Fruit fly (Drosophila melanogaster): ENCODE data around the gene mys.

Gene mys

DNA sequence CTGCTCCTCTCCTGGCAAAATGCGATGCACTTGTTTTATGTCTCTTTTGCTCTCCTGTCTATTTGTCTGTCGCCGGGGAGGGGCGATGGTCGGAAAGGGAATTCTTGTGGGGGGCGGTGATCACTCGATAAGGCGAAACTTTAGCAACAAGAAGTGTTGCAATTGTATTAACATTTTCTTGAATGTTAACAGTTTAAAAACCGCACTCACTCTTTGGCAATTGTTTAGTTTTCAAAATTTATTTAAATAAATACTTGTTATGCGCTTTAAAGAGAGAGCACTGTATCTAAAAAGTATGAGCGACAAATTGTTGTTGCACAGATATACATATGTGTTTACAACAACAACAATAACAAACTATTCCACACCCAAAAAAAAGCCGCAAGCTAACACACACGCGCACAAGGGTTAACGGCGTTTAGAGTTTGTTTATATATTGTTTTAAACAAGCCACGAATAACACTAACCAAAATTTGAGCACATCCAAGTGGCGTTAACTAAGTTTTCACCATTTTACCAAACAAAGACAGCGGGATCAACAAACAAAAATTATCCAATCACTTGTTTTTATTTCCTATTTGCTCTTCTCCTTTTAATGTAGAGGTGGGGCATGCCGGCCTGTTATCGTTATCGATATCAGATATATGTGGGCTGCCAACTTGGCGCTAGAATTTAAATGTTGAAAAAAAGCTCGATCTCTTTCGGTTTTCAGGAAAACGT is 40.2 kb downstream of the mys start, which contains the start of gene CG2258 (continued):
- TF ChIP-seq CG17802 (tag; optimal IDR thresholded peaks at IDR 0.05), result peak; percentile 67
- TF ChIP-seq CG6854 (GFP tag; optimal IDR thresholded peaks at IDR 0.05), result peak; percentile 64
- TF ChIP-seq CG6689 (GFP tag; IDR thresholded peaks at IDR 0.05), result peak; percentile 82
- peak; percentile 81 for TF ChIP-seq CG3281 (GFP tag; optimal IDR thresholded peaks at IDR 0.05)
- peak; percentile 75 for TF ChIP-seq NFAT (GFP tag; IDR thresholded peaks at IDR 0.05)
- TF ChIP-seq CG12155 (GFP tag; optimal IDR thresholded peaks at IDR 0.05), result peak; percentile 78
- no peak for TF ChIP-seq shn (GFP tag; optimal IDR thresholded peaks at IDR 0.05)
- peak; percentile 15 for TF ChIP-seq slp2 (GFP tag; optimal IDR thresholded peaks at IDR 0.05)
- TF ChIP-seq E2f1 (GFP tag; IDR thresholded peaks at IDR 0.05), result peak; percentile 84
- TF ChIP-seq sna (GFP tag; IDR thresholded peaks at IDR 0.05; ENCODE audit: partially characterized antibody), result no peak
- TF ChIP-seq ato (GFP tag; IDR thresholded peaks at IDR 0.05; ENCODE audit: partially characterized antibody), result no peak
- TF ChIP-seq cad (GFP tag; optimal IDR thresholded peaks at IDR 0.05), result no peak
- no peak for TF ChIP-seq luna (GFP tag; optimal IDR thresholded peaks at IDR 0.05)
- TF ChIP-seq HLH3B (GFP tag; IDR thresholded peaks at IDR 0.05), result peak; percentile 92
- no peak for TF ChIP-seq knrl (GFP tag; IDR thresholded peaks at IDR 0.05; ENCODE audit: partially characterized antibody)
- peak; percentile 20 for TF ChIP-seq Ssrp (tag; optimal IDR thresholded peaks at IDR 0.05)
- TF ChIP-seq CG10959 (GFP tag; IDR thresholded peaks at IDR 0.05), result peak; percentile 58
- TF ChIP-seq sr (GFP tag; IDR thresholded peaks at IDR 0.05), result peak; percentile 70; the same call in 1 of the 3 replicates
- peak; percentile 96 for TF ChIP-seq grau (tag; optimal IDR thresholded peaks at IDR 0.05)
- peak; percentile 58 for TF ChIP-seq CG18764 (GFP tag; optimal IDR thresholded peaks at IDR 0.05)
- peak; percentile 74 for TF ChIP-seq cwo (GFP tag; optimal IDR thresholded peaks at IDR 0.05)
- peak; percentile 92 for TF ChIP-seq Ada2b (GFP tag; IDR thresholded peaks at IDR 0.05)
- no peak for TF ChIP-seq CG14860 (GFP tag; IDR thresholded peaks at IDR 0.05; ENCODE audit: partially characterized antibody)
- TF ChIP-seq ash1 (GFP tag; optimal IDR thresholded peaks at IDR 0.05), result no peak
- peak; percentile 58 for TF ChIP-seq Rx (GFP tag; IDR thresholded peaks at IDR 0.05)
- TF ChIP-seq vvl (GFP tag; IDR thresholded peaks at IDR 0.05), result peak; percentile 95
- TF ChIP-seq Lim3 (GFP tag; IDR thresholded peaks at IDR 0.05), result peak; percentile 43; the same call in 1 of the 2 replicates
- TF ChIP-seq CG14014 (GFP tag; IDR thresholded peaks at IDR 0.05), result peak; percentile 88
- TF ChIP-seq nerfin-1 (tag; optimal IDR thresholded peaks at IDR 0.05), result peak; percentile 77
- TF ChIP-seq CG10565 (GFP tag; optimal IDR thresholded peaks at IDR 0.05), result no peak
- peak; percentile 68 for TF ChIP-seq CG11723 (GFP tag; optimal IDR thresholded peaks at IDR 0.05)
- TF ChIP-seq CG1602 (GFP tag; optimal IDR thresholded peaks at IDR 0.05), result peak; percentile 74
- TF ChIP-seq crp (GFP tag; optimal IDR thresholded peaks at IDR 0.05), result peak in 1 of 2 experiments; percentile 12
- peak; percentile 47 for TF ChIP-seq zfh2 (GFP tag; optimal IDR thresholded peaks at IDR 0.05)
- peak; percentile 83 for TF ChIP-seq tin (GFP tag; optimal IDR thresholded peaks at IDR 0.05)
- peak; percentile 77 for TF ChIP-seq CG4328 (GFP tag; optimal IDR thresholded peaks at IDR 0.05)
- peak; percentile 79 for TF ChIP-seq CG9932 (GFP tag; IDR thresholded peaks at IDR 0.05)
- peak; percentile 78 for TF ChIP-seq CG10209 (GFP tag; optimal IDR thresholded peaks at IDR 0.05)
- peak; percentile 88 for TF ChIP-seq Rfx (GFP tag; IDR thresholded peaks at IDR 0.05)
- TF ChIP-seq lola (GFP tag; optimal IDR thresholded peaks at IDR 0.05), result peak in 1 of 3 experiments; percentile 58
- peak; percentile 80 for TF ChIP-seq CG11695 (GFP tag; IDR thresholded peaks at IDR 0.05)
- TF ChIP-seq CG11398 (GFP tag; optimal IDR thresholded peaks at IDR 0.05), result peak; percentile 66
- TF ChIP-seq Med (GFP tag), result peak; percentile 95
- peak; percentile 67 for TF ChIP-seq CG6254 (GFP tag; optimal IDR thresholded peaks at IDR 0.05)
- peak; percentile 66 for TF ChIP-seq CG18619 (GFP tag; optimal IDR thresholded peaks at IDR 0.05)
- peak; percentile 75 for TF ChIP-seq CG9609 (GFP tag; optimal IDR thresholded peaks at IDR 0.05)
- peak; percentile 37 for TF ChIP-seq CG3065 (GFP tag; optimal IDR thresholded peaks at IDR 0.05)
- peak; percentile 69 for TF ChIP-seq Spps (tag; optimal IDR thresholded peaks at IDR 0.05)
- TF ChIP-seq jigr1 (GFP tag; IDR thresholded peaks at IDR 0.05), result peak; percentile 82
